Fruit fly (Drosophila melanogaster) whole organism: Measurements from ENCODE around the gene CG10132.

ENCODE experiments used
- CG8478 ChIP-seq: fragments of >200 bp; optimal IDR thresholded peaks from 2 replicates; lab custom pipeline; 2018; ENCODE audit warnings: inconsistent platforms
- Dll ChIP-seq: fragments of >200 bp; optimal IDR thresholded peaks from 2 replicates; lab custom pipeline; 2017
- EcR ChIP-seq, 2 experiments: fragments of >200 bp; optimal IDR thresholded peaks; 2 replicates each; lab custom pipeline; 2017; ENCODE audit warnings: missing biosample characterization in 2 of 2, missing genetic modification characterization in 2 of 2, missing genetic modification reagents in 2 of 2
- pan ChIP-seq: fragments of >200 bp; optimal IDR thresholded peaks from 2 replicates; lab custom pipeline; 2017
- psq ChIP-seq: fragments of >200 bp; optimal IDR thresholded peaks from 2 replicates; lab custom pipeline; 2017
- usp ChIP-seq: fragments of >200 bp; optimal IDR thresholded peaks from 2 replicates; lab custom pipeline; 2017; ENCODE audit warnings: missing biosample characterization, missing genetic modification characterization, mixed read lengths

CG10132 gene

DNA sequence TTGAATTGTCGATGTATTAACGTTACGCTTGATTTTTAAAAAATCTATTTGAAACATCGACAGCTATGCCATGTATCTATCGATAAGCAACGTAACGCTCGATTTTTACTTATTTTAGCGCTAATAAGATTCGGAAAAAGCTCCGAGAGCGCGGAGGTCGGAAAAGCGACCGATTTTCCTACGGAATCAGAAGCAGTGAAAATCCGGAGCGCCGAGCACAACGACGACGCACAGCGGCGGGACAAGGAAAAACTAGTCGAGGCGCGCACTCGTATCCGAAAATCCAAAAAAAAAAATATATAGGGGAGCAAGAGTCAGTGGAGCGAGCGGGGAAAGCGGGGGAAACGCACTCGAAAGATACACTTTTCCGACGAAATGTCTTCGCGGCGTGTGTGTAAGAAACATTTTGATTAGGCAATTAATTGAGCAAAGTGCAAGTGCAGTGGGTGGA is at the start of gene CG10132:
Gene CG10132, plus strand, starts transcription at position 189 of the 451 bp plus-strand sequence.
- TF ChIP-seq usp, result no peak
- no peak for TF ChIP-seq pan (lab: Kevin White, UChicago)
- TF ChIP-seq psq (lab: Kevin White, UChicago), result no peak
- TF ChIP-seq CG8478 (lab: Kevin White, UChicago), result no peak
- no peak for TF ChIP-seq Dll (lab: Kevin White, UChicago)
- no peak for TF ChIP-seq EcR (GFP tag; optimal IDR thresholded peaks at IDR 0.05; lab: Kevin White, UChicago)

DNA sequence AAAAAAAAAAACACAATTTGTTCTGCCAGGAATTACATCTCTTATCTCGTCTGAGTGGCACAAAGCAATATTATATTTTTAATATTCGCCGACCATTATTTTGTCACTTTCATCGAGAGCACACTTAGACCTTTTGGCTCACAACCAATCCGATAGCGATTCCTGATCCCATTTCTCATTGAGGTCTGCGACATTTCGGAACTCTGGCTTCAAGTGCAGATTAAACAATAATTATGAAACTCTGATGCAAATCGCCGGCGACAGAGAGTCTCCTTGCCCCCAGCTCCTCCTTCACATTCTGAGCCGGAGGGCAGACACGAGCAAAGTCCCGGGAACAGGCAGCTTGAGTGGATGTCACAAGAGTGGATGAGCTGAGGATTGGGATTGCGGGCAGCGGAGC is 49.5 kb upstream of the CG10132 start:
- no peak for TF ChIP-seq EcR (GFP tag; optimal IDR thresholded peaks at IDR 0.05; lab: Kevin White, UChicago)
- no peak for TF ChIP-seq usp
- no peak for TF ChIP-seq Dll (lab: Kevin White, UChicago)
- TF ChIP-seq psq (lab: Kevin White, UChicago), result no peak
- no peak for TF ChIP-seq CG8478 (lab: Kevin White, UChicago)
- no peak for TF ChIP-seq pan (lab: Kevin White, UChicago)

DNA sequence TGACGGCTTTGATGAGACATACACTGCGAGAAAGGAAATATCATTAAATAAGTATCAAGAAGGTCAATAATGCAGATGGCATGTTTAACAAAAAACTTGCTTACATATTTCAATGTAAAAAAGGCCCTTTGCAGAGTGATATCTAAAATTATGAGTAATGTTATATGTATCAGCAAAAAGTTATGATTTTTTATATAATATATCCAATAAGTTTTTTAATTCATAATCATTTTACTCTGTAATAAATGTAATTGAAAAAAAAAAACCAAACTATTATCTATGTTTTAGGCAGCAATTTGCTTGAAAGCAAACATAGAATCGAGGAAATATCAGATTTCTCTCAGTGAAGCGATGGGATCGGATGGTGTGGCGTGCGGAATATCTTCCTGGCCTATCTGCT is 48.9 kb upstream of the CG10132 start:
- TF ChIP-seq Dll (lab: Kevin White, UChicago) (no peak), psq (lab: Kevin White, UChicago) (no peak), EcR (GFP tag; optimal IDR thresholded peaks at IDR 0.05; lab: Kevin White, UChicago) (no peak)

DNA sequence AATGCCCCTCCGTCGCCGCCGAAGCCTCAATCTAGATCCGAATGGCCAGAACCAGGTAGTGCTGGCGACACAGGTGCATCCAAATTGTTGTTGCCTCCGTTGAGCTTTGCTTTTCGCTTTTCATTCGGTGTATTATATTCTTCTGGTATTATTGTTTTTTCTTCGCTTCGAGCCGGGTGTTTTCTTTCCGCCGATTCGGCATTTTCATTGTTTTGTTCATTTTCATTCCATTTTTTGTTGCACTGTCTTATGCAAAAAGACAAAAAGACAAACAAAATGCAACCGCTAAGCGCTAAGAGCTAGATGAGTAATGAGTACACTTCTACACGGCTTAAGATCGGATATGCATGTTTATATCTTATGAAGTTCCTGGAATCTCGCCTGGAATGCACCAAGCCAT is 46.4 kb upstream of the CG10132 start:
- no peak for TF ChIP-seq psq (lab: Kevin White, UChicago)
- TF ChIP-seq pan (lab: Kevin White, UChicago), result no peak
- no peak for TF ChIP-seq CG8478 (lab: Kevin White, UChicago)
- no peak for TF ChIP-seq EcR (GFP tag; optimal IDR thresholded peaks at IDR 0.05; lab: Kevin White, UChicago)
- no peak for TF ChIP-seq usp
- TF ChIP-seq Dll (lab: Kevin White, UChicago), result no peak

DNA sequence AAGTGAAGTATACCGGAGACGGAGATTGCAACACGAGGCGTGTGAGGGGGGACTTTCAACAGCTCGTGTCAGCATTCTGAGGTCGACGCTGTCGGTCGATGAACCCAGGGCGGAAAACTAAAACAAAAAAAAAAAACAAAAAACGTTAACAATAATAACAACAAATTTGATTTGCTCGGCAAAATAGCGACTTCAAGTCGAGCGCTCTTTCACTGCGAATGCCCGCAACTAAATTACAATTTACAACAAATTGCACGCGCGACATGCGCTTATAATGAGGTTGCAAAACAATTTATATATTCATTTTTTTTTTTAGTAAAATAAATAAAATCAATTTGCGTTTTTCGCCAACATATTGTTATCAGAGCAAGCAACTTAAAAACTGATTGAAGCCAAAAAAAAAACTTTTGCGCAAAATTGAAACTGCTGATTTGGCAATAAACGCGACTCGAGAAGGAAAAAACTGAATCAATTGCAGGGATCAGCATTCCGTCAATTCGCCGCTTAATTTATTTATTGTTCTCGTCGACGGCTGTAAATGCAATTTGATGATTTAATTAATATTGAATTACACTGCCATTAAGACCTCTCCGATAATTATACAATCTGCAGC is 45.1 kb upstream of the CG10132 start:
- TF ChIP-seq EcR (GFP tag; optimal IDR thresholded peaks at IDR 0.05; lab: Kevin White, UChicago) (no peak), Dll (lab: Kevin White, UChicago) (no peak), pan (lab: Kevin White, UChicago) (no peak), CG8478 (lab: Kevin White, UChicago) (no peak), usp (no peak), psq (lab: Kevin White, UChicago) (no peak)

DNA sequence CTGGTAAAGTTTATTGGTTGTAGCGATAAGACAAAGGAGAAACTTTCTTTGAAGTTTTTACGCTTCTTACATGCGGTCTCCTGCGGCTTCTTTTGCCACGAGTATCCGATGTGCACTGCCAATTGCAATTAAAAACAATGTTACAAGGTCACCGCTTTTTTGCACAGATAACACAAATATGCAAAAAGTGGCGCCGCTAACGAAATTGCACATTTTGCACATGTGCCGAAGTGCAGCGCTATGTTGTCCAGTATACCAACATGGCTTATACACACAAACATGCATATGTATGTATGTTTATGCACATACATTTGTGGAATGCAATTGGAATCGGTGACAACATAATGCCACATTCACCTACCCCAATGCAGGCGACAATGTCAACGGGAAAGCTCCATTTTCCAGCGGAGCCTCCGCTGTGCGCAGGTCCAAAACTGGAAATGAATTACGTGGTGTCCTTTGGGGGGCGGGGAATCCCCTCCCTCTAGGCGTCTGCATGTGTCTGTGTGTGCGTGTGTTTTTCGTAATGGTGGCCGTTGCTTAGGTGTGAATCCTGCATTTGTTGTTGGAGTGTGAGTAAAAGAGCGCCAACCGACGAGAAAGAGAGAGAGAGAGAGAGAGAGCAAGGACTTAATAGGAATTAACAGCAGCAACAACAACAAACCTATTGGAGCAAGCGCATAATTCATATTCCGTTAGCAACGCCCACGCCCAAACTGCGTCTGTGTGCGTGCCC is 39.2 kb upstream of the CG10132 start:
- TF ChIP-seq CG8478 (lab: Kevin White, UChicago), result no peak
- no peak for TF ChIP-seq Dll (lab: Kevin White, UChicago)
- no peak for TF ChIP-seq EcR (GFP tag; optimal IDR thresholded peaks at IDR 0.05; lab: Kevin White, UChicago)
- no peak for TF ChIP-seq pan (lab: Kevin White, UChicago)
- no peak for TF ChIP-seq usp
- TF ChIP-seq psq (lab: Kevin White, UChicago), result no peak

DNA sequence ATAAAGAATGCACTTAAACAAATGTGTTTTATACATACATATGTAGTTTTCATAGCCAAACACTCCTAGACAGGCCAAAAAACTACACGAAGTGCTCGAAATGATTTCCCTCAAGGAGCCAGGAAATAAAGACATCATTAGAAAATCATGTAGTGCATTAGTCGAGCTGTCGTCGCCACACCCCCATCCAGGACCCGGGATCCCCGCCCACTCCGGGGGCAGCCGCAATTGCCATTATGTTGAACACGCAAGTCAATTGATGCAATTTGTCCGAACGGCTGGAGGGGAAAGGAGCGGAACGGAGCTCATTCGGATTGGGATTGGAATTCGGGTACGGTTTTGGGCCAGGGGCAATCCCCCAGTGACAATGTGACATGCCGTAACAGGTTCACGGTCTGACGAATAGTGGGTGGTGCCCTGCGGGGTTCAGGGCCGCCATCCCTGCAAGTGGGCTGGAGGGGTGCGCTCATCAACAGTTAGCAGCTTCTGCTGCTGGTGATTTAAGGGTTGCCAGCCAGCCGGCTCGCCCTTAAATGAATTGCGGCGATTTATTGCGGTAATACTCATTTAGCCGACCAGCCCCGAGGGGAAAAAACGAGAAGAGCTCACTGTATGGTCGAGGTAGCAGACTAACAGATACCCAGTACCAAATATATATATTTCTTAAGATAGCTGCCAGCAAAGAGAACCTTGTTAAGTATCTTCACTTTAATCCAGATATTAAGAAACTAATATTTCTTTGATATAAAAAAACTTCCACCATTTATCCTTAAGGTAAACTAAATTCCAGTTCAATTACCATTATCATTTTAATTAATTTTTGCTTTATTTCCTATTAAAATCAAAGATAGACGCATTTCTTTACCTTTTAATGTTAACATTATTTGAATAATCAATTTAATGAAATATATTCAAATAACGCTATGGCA is 38.0 kb upstream of the CG10132 start:
- no peak for TF ChIP-seq psq (lab: Kevin White, UChicago)
- no peak for TF ChIP-seq usp
- no peak for TF ChIP-seq CG8478 (lab: Kevin White, UChicago)
- TF ChIP-seq EcR (GFP tag; optimal IDR thresholded peaks at IDR 0.05; lab: Kevin White, UChicago), result no peak
- TF ChIP-seq Dll (lab: Kevin White, UChicago), result no peak
- TF ChIP-seq pan (lab: Kevin White, UChicago), result no peak

DNA sequence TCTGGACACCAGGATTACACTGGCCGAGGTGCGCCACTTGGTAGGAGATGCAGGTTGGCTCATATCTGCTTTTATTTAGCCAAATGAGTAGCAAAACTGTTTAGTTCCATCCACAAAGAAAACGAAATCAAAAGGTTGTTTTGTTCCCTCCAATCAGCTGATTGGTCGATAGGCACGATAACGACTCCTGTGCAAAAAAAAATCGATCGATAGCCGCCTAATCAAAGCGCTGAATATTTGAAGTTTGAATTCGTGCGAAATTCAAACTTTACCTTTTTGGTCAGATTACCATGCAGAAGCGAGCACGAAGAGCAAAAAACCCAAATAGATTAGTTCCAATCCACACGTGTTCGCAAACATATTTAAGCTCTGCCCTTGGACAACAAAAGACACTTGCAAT is 34.1 kb upstream of the CG10132 start, which contains the start of the genes CG10195 and CG13084:
Gene CG10195, minus strand, starts transcription at position 167 of the 400 bp plus-strand sequence.
Gene CG13084, plus strand, starts transcription at position 392 of the 400 bp plus-strand sequence.
- TF ChIP-seq EcR (GFP tag; optimal IDR thresholded peaks at IDR 0.05; lab: Kevin White, UChicago), result no peak
- no peak for TF ChIP-seq CG8478 (lab: Kevin White, UChicago)
- TF ChIP-seq usp, result no peak
- no peak for TF ChIP-seq psq (lab: Kevin White, UChicago)
- TF ChIP-seq pan (lab: Kevin White, UChicago), result no peak
- no peak for TF ChIP-seq Dll (lab: Kevin White, UChicago)

DNA sequence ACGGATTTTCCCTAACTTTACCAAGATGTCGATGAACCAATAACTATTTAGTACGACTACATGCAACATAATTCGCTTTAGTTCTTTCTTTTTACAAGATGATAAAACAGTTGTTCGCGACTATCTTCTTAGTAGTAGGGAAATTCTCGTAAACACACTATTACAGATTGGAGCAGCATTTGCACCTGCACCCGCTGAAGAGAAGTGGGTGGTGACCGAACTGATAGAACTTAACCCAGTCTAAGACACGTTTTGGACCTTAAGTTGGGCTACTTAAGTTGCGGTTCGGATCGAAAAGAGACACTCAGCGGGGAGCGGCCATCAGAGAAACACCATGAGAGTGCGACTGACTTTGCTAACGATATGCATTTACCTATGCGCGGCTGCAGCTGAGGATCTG is 31.4 kb upstream of the CG10132 start, which contains the start of gene CG13083:
Gene CG13083, plus strand, starts transcription at position 301 of the 400 bp plus-strand sequence.
- TF ChIP-seq Dll (lab: Kevin White, UChicago) (no peak), CG8478 (lab: Kevin White, UChicago) (no peak), EcR (GFP tag; optimal IDR thresholded peaks at IDR 0.05; lab: Kevin White, UChicago) (no peak), psq (lab: Kevin White, UChicago) (no peak), pan (lab: Kevin White, UChicago) (no peak), usp (no peak)

DNA sequence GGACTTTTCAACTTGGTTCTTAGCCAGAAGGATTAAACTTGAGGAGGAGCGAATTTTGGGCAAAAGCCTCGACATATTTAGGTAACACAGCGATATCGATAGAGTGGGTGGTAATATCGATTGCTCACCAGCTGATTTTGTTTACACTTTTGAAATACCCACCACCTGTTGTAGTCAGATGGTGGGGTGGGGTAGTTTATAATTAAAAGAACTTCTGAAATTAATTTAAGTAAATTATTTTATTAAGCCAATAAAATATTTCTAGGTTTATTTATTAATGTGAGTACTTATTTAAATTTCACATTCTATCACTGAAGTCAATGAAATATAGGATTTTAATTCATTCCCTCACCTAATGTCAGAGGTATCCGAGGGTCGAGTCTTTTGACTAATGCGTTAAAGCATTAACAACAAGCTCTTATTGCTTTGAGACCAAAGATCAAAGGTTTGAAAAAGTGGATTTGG is 28.6 kb upstream of the CG10132 start, which contains the start of the genes CG10194 and CG18094:
Gene CG10194, minus strand, starts transcription at position 108 of the 465 bp plus-strand sequence.
Gene CG18094, plus strand, starts transcription at position 266 of the 465 bp plus-strand sequence.
- TF ChIP-seq CG8478 (lab: Kevin White, UChicago) (no peak), psq (lab: Kevin White, UChicago) (no peak), Dll (lab: Kevin White, UChicago) (no peak), pan (lab: Kevin White, UChicago) (peak; percentile 94), EcR (GFP tag; optimal IDR thresholded peaks at IDR 0.05; lab: Kevin White, UChicago) (no peak), usp (no peak)
